Fruit fly (Drosophila melanogaster) whole organism, wandering third instar larva: ENCODE measurements around the gene RpS14a.

ENCODE experiments used
- Dfd ChIP-seq: fragments of >200 bp; optimal IDR thresholded peaks from 2 replicates; lab custom pipeline; 2017; ENCODE audit warnings: missing biosample characterization, missing genetic modification characterization
- Hr78 ChIP-seq: fragments of >200 bp; optimal IDR thresholded peaks from 2 replicates; lab custom pipeline; 2017; ENCODE audit warnings: missing biosample characterization, missing genetic modification characterization
- dl ChIP-seq, 2 experiments: fragments of 175-275, 200-275 bp in 1 of 2; fragments of 200-275 bp in 1 of 2; sonication (Bioruptor generic); optimal IDR thresholded peaks; lab custom pipeline; 2018; ENCODE audit warnings: mild to moderate bottlenecking in 2 of 2, missing biosample characterization in 2 of 2, missing genetic modification characterization in 2 of 2, moderate library complexity in 2 of 2; ENCODE audit not compliant: partially characterized antibody in 2 of 2, insufficient read depth in 1 of 2
- h ChIP-seq: fragments of 200-800 bp; sonication (Bioruptor generic); optimal IDR thresholded peaks from 3 replicates; lab custom pipeline; 2016; ENCODE audit warnings: missing biosample characterization, mild to moderate bottlenecking, missing genetic modification characterization
- jim ChIP-seq: fragments of 175-275, 200-325 bp; sonication (Bioruptor generic); optimal IDR thresholded peaks from 2 replicates; lab custom pipeline; 2016; ENCODE audit warnings: missing biosample characterization, mild to moderate bottlenecking, missing genetic modification characterization
- pan ChIP-seq: fragments of >200 bp; optimal IDR thresholded peaks from 2 replicates; lab custom pipeline; 2017
- usp ChIP-seq: fragments of >200 bp; optimal IDR thresholded peaks from 2 replicates; lab custom pipeline; 2017; ENCODE audit warnings: missing biosample characterization, missing genetic modification characterization

dm6 chrX:7931028-7931549 is 2.5 kb upstream of the RpS14a start, which contains the start of gene mahe:
- TF ChIP-seq jim (GFP tag; lab: Kevin White, UChicago) (no peak), pan (lab: Kevin White, UChicago) (no peak), Hr78 (GFP tag; lab: Kevin White, UChicago) (no peak), h (GFP tag; lab: Kevin White, UChicago) (peak; percentile 7), Dfd (GFP tag; lab: Kevin White, UChicago) (no peak), dl (GFP tag; optimal IDR thresholded peaks at IDR 0.05; lab: Kevin White, UChicago; ENCODE audit: insufficient read depth in 1 of 2, partially characterized antibody in 2 of 2) (peak; percentile 7 to 47), usp (GFP tag; lab: Kevin White, UChicago) (no peak)
